Worm (Caenorhabditis elegans) whole organism, young adult: Measurements from ENCODE around the gene F07C6.4.

Experiments used
- B0019.2 ChIP-seq: fragments of 200-800 bp; sonication (Bioruptor generic); conservative IDR thresholded peaks from 2 replicates; pipeline ENCODE4 v1.3.6; 2022; ENCODE audit warnings: missing genetic modification reagents, missing genetic modification characterization, missing compliant biosample characterization
- B0035.1 ChIP-seq: sonication (generic microtip); optimal IDR thresholded peaks from 2 replicates; lab custom pipeline; 2016; ENCODE audit warnings: missing genetic modification characterization, mild to moderate bottlenecking, missing compliant biosample characterization, missing genotype, missing genetic modification reagents
- B0336.3 ChIP-seq: fragments of 200-800 bp; sonication (Bioruptor generic); IDR thresholded peaks from 2 replicates; pipeline ENCODE4 v1.3.6; 2022; ENCODE audit warnings: missing genetic modification characterization, missing compliant biosample characterization
- C06A6.2 ChIP-seq: fragments of 200-800 bp; sonication (Bioruptor generic); conservative IDR thresholded peaks from 2 replicates; pipeline ENCODE4 v1.3.6; 2022; ENCODE audit warnings: missing genetic modification characterization, missing compliant biosample characterization
- C17E4.6 ChIP-seq: fragments of 200-800 bp; sonication (Bioruptor generic); IDR thresholded peaks from 2 replicates; pipeline ENCODE4 v1.3.6; 2022; ENCODE audit warnings: missing genetic modification reagents, missing genetic modification characterization, missing compliant biosample characterization
- D2030.7 ChIP-seq: fragments of 200-800 bp; sonication (Bioruptor generic); IDR thresholded peaks from 2 replicates; pipeline ENCODE4 v1.3.6; 2022; ENCODE audit warnings: missing genetic modification reagents, missing genetic modification characterization, missing compliant biosample characterization
- F23B12.7 ChIP-seq: sonication (generic microtip); optimal IDR thresholded peaks from 2 replicates; lab custom pipeline; 2017; ENCODE audit warnings: missing genetic modification characterization, mild to moderate bottlenecking, missing compliant biosample characterization, antibody characterized with exemption, moderate library complexity; ENCODE audit not compliant: insufficient read depth
- F37B4.10 ChIP-seq: fragments of 200-800 bp; sonication (Bioruptor generic); IDR thresholded peaks from 2 replicates; pipeline ENCODE4 v1.3.6; 2022; ENCODE audit warnings: missing genetic modification characterization, missing compliant biosample characterization
- ama-1 ChIP-seq, 3 experiments: fragments of 150-350 bp in 1 of 3; sonication (generic microtip) in 2 of 3; optimal IDR thresholded peaks; 2 replicates each; lab custom pipeline; 2014 to 2018; ENCODE audit warnings: missing biosample characterization in 2 of 3, missing genetic modification characterization in 2 of 3, missing genetic modification reagents in 2 of 3
- attf-5 ChIP-seq: fragments of 200-800 bp; sonication (Bioruptor generic); optimal IDR thresholded peaks from 2 replicates; lab custom pipeline; 2018; ENCODE audit warnings: mild to moderate bottlenecking, missing genetic modification characterization, missing compliant biosample characterization
- ceh-27 ChIP-seq: fragments of 200-800 bp; sonication (Bioruptor generic); optimal IDR thresholded peaks from 2 replicates; lab custom pipeline; 2018; ENCODE audit warnings: mild to moderate bottlenecking, missing genetic modification characterization, moderate library complexity, missing compliant biosample characterization
- ceh-40 ChIP-seq: fragments of 200-800 bp; sonication (Bioruptor generic); IDR thresholded peaks from 2 replicates; pipeline ENCODE4 v1.3.6; 2022; ENCODE audit warnings: missing genetic modification characterization, missing compliant biosample characterization
- ceh-91 ChIP-seq: fragments of 200-800 bp; sonication (Bioruptor generic); IDR thresholded peaks from 2 replicates; pipeline ENCODE4 v1.3.6; 2022; ENCODE audit warnings: missing genetic modification reagents, missing genetic modification characterization, missing compliant biosample characterization
- die-1 ChIP-seq: sonication (generic microtip); optimal IDR thresholded peaks from 2 replicates; lab custom pipeline; 2016; ENCODE audit warnings: missing genotype, mild to moderate bottlenecking, missing genetic modification characterization, missing compliant biosample characterization
- dpl-1 ChIP-seq: fragments of 150-350 bp; optimal IDR thresholded peaks from 2 replicates; lab custom pipeline; 2014; ENCODE audit warnings: missing biosample characterization, missing genetic modification reagents, missing genetic modification characterization
- egl-44 ChIP-seq: fragments of 200-800 bp; sonication (Bioruptor generic); IDR thresholded peaks from 2 replicates; pipeline ENCODE4 v1.3.6; 2022; ENCODE audit warnings: missing genetic modification reagents, missing genetic modification characterization, missing compliant biosample characterization
- ets-4 ChIP-seq: fragments of 200-800 bp; sonication (Bioruptor generic); optimal IDR thresholded peaks from 2 replicates; lab custom pipeline; 2018; ENCODE audit warnings: mild to moderate bottlenecking, missing genetic modification characterization, missing compliant biosample characterization
- hmg-20 ChIP-seq: fragments of 200-800 bp; sonication (Bioruptor generic); IDR thresholded peaks from 2 replicates; pipeline ENCODE4 v1.3.6; 2022; ENCODE audit warnings: missing genetic modification reagents, missing genetic modification characterization, missing compliant biosample characterization
- hsf-1 ChIP-seq: fragments of 200-800 bp; sonication (Bioruptor generic); IDR thresholded peaks from 2 replicates; pipeline ENCODE4 v1.3.6; 2022; ENCODE audit warnings: missing genetic modification reagents, missing genetic modification characterization, missing compliant biosample characterization
- lag-1 ChIP-seq: fragments of 200-800 bp; sonication (Bioruptor generic); IDR thresholded peaks from 2 replicates; pipeline ENCODE4 v1.3.6; 2022; ENCODE audit warnings: missing genetic modification reagents, missing genetic modification characterization, missing compliant biosample characterization
- let-607 ChIP-seq, 2 experiments: fragments of 200-800 bp in 1 of 2; sonication (Bioruptor generic) in 1 of 2; sonication (generic microtip) in 1 of 2; optimal IDR thresholded peaks; 2 replicates each; lab custom pipeline; 2016 to 2018; ENCODE audit warnings: mild to moderate bottlenecking in 2 of 2, missing compliant biosample characterization in 2 of 2, missing genetic modification characterization in 2 of 2, moderate library complexity in 2 of 2, missing genotype in 1 of 2
- lin-26 ChIP-seq: fragments of 200-800 bp; sonication (Bioruptor generic); IDR thresholded peaks from 2 replicates; pipeline ENCODE4 v1.3.6; 2022; ENCODE audit warnings: missing genetic modification reagents, missing genetic modification characterization, missing compliant biosample characterization
- lin-40 ChIP-seq: sonication (generic microtip); optimal IDR thresholded peaks from 2 replicates; lab custom pipeline; 2016; ENCODE audit warnings: missing genetic modification characterization, mild to moderate bottlenecking, missing compliant biosample characterization, missing genotype, missing genetic modification reagents
- madf-3 ChIP-seq: fragments of 200-800 bp; sonication (Bioruptor generic); IDR thresholded peaks from 2 replicates; pipeline ENCODE4 v1.3.6; 2022; ENCODE audit warnings: missing genetic modification reagents, missing genetic modification characterization, missing compliant biosample characterization
- madf-6 ChIP-seq: fragments of 200-800 bp; sonication (Bioruptor generic); IDR thresholded peaks from 2 replicates; pipeline ENCODE4 v1.3.6; 2022; ENCODE audit warnings: missing genetic modification reagents, missing genetic modification characterization, missing compliant biosample characterization
- mxl-1 ChIP-seq: sonication (generic microtip); optimal IDR thresholded peaks from 2 replicates; lab custom pipeline; 2016; ENCODE audit warnings: missing genetic modification characterization, missing compliant biosample characterization
- nfyb-1 ChIP-seq: fragments of 200-800 bp; sonication (Bioruptor generic); IDR thresholded peaks from 2 replicates; pipeline ENCODE4 v1.3.6; 2022; ENCODE audit warnings: missing genetic modification reagents, missing genetic modification characterization, missing compliant biosample characterization
- nhr-80 ChIP-seq: sonication (generic microtip); optimal IDR thresholded peaks from 2 replicates; lab custom pipeline; 2016; ENCODE audit warnings: missing genetic modification characterization, missing compliant biosample characterization
- sea-2 ChIP-seq: fragments of 200-800 bp; sonication (Bioruptor generic); IDR thresholded peaks from 2 replicates; pipeline ENCODE4 v1.3.6; 2022; ENCODE audit warnings: missing genetic modification characterization, missing compliant biosample characterization
- snpc-4 ChIP-seq, 5 experiments: fragments of 150-350 bp in 1 of 5; sonication (generic microtip) in 4 of 5; optimal IDR thresholded peaks; 2 replicates each; lab custom pipeline; 2014 to 2018; ENCODE audit warnings: missing genetic modification characterization in 5 of 5, missing biosample characterization in 3 of 5, antibody characterized with exemption in 2 of 5, mild to moderate bottlenecking in 2 of 5, missing compliant biosample characterization in 2 of 5, missing genotype in 2 of 5, moderate library complexity in 2 of 5, missing genetic modification reagents in 1 of 5
- tlf-1 ChIP-seq: fragments of 200-800 bp; sonication (Bioruptor generic); optimal IDR thresholded peaks from 2 replicates; lab custom pipeline; 2018; ENCODE audit warnings: mild to moderate bottlenecking, missing genetic modification characterization, missing compliant biosample characterization
- ztf-28 ChIP-seq: fragments of 200-800 bp; sonication (Bioruptor generic); IDR thresholded peaks from 2 replicates; pipeline ENCODE4 v1.3.6; 2022; ENCODE audit warnings: missing genetic modification reagents, missing genetic modification characterization, missing compliant biosample characterization
- ztf-6 ChIP-seq: fragments of 200-800 bp; sonication (Bioruptor generic); IDR thresholded peaks from 2 replicates; pipeline ENCODE4 v1.3.6; 2022; ENCODE audit warnings: missing genetic modification reagents, missing genetic modification characterization, missing compliant biosample characterization

F07C6.4 gene

DNA sequence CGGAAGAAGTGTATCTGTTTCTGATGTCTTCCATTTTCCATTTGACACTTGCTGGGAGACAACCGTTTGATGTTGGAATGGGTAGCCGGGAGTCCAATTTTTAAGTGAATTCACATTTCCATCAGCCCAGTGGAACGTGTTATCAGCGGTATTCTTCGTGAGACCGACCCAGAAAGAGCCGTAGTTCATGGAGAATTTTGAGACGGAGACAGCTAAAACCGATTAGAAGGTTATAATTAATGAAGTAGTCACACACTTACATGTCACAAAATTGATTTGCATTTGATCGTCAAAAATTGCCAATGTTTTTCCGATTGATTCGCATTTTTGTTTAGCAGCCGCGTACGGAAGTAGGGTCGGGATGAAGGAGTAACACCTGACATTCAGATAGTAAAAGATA lies 63.7 kb downstream of the F07C6.4 start:
- no peak for TF ChIP-seq D2030.7 (GFP tag; lab: Robert Waterston, UW)
- peak; percentile 88 for TF ChIP-seq nhr-80
- TF ChIP-seq snpc-4 (GFP tag; optimal IDR thresholded peaks at IDR 0.05; lab: Kevin White, UChicago) = no peak
- TF ChIP-seq snpc-4 (tag; optimal IDR thresholded peaks at IDR 0.05; lab: Kevin White, UChicago) = no peak
- no peak for TF ChIP-seq hsf-1 (GFP tag; lab: Robert Waterston, UW)
- no peak for TF ChIP-seq ceh-40
- peak in 1 of 2 experiments; percentile 16 for TF ChIP-seq let-607 (tag; optimal IDR thresholded peaks at IDR 0.05; lab: Kevin White, UChicago)
- TF ChIP-seq ets-4 = peak; percentile 26

DNA sequence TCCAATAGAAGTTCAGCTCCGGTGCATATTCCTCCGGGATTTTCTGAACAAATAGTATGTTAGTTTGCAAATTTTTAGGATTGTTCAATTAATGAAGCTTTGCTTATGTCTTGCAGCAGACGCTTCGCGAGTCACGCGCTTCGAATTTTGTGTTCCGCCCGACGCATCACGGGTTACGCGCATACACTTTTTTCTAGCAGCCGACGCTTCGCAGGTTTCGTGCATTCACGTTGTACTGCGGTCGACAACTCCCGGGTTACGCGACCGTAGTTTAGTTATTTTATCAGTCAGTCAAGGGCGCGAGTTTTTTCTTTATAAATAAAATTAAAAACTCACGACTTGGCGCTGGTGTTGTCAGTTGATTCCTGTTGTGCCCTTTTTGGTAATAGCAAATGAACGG lies 64.1 kb downstream of the F07C6.4 start:
- TF ChIP-seq hsf-1 (GFP tag; lab: Robert Waterston, UW) (no peak), attf-5 (no peak), F37B4.10 (0 out of 2 replicates have a peak, but pooled peaks have one; percentile 25), snpc-4 (GFP tag; optimal IDR thresholded peaks at IDR 0.05; lab: Kevin White, UChicago) (no peak), snpc-4 (tag; optimal IDR thresholded peaks at IDR 0.05; lab: Kevin White, UChicago) (peak; percentile 46 to 89 (median 70))
- TF ChIP-seq, all 124 proteins: peak for 2

DNA sequence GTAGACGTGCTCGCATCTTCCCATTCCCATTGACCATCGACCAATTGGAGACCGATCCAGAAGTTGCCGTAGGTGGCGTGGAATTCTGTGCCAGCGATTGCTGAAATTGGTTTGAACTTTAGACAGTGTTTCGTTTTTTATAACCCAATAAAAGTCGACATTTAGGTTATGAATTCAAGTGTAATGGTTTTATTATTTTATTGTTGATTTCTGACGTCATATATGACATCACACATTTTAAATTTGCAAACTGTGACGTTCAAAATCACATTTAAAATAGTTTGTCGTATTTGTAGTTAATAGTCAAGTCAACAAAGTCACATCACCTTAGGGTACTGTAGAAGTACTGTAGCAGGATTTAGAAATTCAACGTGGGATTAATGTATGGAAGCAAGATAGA lies 64.6 kb downstream of the F07C6.4 start:
- TF ChIP-seq ceh-27 (GFP tag; lab: Kevin White, UChicago) (no peak), mxl-1 (tag; lab: Kevin White, UChicago) (no peak), die-1 (tag; lab: Kevin White, UChicago) (no peak), snpc-4 (GFP tag; optimal IDR thresholded peaks at IDR 0.05; lab: Kevin White, UChicago) (no peak), snpc-4 (tag; optimal IDR thresholded peaks at IDR 0.05; lab: Kevin White, UChicago) (no peak), attf-5 (no peak), madf-3 (no peak), B0336.3 (GFP tag; lab: Robert Waterston, UW) (no peak), nfyb-1 (GFP tag; lab: Robert Waterston, UW) (no peak), B0035.1 (no peak), lag-1 (GFP tag; lab: Robert Waterston, UW) (no peak), egl-44 (GFP tag; lab: Robert Waterston, UW) (no peak), dpl-1 (GFP tag; lab: Kevin White, UChicago) (no peak), madf-6 (GFP tag; lab: Robert Waterston, UW) (no peak), ztf-28 (GFP tag; lab: Robert Waterston, UW) (no peak), C17E4.6 (no peak), hmg-20 (GFP tag; lab: Robert Waterston, UW) (no peak), B0019.2 (GFP tag; lab: Robert Waterston, UW) (no peak), ztf-6 (GFP tag; lab: Robert Waterston, UW) (no peak), ama-1 (optimal IDR thresholded peaks at IDR 0.05; lab: Kevin White, UChicago) (no peak), ama-1 (GFP tag; optimal IDR thresholded peaks at IDR 0.05; lab: Kevin White, UChicago) (no peak), F23B12.7 (tag; lab: Kevin White, UChicago) (no peak)

DNA sequence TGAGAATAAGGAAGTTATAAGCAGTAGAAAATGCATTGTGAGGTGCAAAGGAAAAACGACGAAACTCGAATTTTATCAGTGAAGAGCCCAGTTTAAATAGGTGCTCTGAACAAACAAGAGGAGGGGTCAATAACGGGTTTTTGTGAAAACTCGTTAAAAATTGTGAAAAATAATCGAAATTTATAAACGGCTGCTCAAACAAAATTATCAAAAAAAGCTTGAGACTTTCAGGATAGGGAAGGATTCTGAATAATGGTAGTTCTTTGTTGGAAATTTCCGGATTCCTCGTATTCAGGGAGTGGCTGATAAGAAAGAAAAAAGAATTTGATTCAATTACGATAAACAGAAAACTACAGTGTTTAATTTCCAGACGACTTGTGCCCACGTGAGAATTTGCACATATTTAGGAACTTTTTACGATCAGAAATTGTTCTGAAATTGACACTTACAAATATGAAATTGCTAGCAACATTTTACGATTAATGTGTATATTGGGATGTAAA lies 65.8 kb downstream of the F07C6.4 start, which contains the start of gene clec-187:
Gene clec-187, minus strand, starts transcription at position 51 of the 503 bp plus-strand sequence.
- TF ChIP-seq egl-44 (GFP tag; lab: Robert Waterston, UW) (no peak), dpl-1 (GFP tag; lab: Kevin White, UChicago) (no peak), sea-2 (GFP tag; lab: Robert Waterston, UW) (no peak), ztf-6 (GFP tag; lab: Robert Waterston, UW) (no peak), ceh-91 (no peak), lin-26 (no peak), nfyb-1 (GFP tag; lab: Robert Waterston, UW) (no peak), C06A6.2 (GFP tag; lab: Robert Waterston, UW) (no peak), F37B4.10 (no peak), tlf-1 (GFP tag; lab: Kevin White, UChicago) (no peak), lin-40 (tag; lab: Kevin White, UChicago) (no peak)
